Worm (Caenorhabditis elegans) whole organism, L3 larva: ENCODE results near the gene F42F12.14.
"Not testable (repeated sequence)": the region's sequence is repeated elsewhere in the genome, so short reads cannot be mapped to it uniquely, and the experiment has no call there.

Experiments used
- R02D3.7 ChIP-seq: fragments of 150-350 bp; optimal IDR thresholded peaks from 2 replicates; lab custom pipeline; 2014; ENCODE audit warnings: missing biosample characterization, missing genetic modification characterization
- ZK546.5 ChIP-seq: sonication (generic microtip); optimal IDR thresholded peaks from 2 replicates; lab custom pipeline; 2017; ENCODE audit warnings: missing biosample characterization, missing genetic modification characterization
- aly-2 ChIP-seq: fragments of 150-350 bp; optimal IDR thresholded peaks from 2 replicates; lab custom pipeline; 2014; ENCODE audit warnings: missing biosample characterization, missing genetic modification characterization
- ama-1 ChIP-seq: fragments of 150-350 bp; optimal IDR thresholded peaks from 2 replicates; lab custom pipeline; 2018
- ceh-16 ChIP-seq: sonication (generic microtip); optimal IDR thresholded peaks from 2 replicates; lab custom pipeline; 2017; ENCODE audit warnings: missing biosample characterization, missing genetic modification characterization
- ceh-28 ChIP-seq: fragments of 150-350 bp; optimal IDR thresholded peaks from 2 replicates; lab custom pipeline; 2014; ENCODE audit warnings: missing biosample characterization, missing genetic modification reagents, missing genetic modification characterization
- ceh-9 ChIP-seq: sonication (generic microtip); optimal IDR thresholded peaks from 2 replicates; lab custom pipeline; 2018; ENCODE audit warnings: missing biosample characterization, missing genetic modification characterization
- egl-27 ChIP-seq: sonication (generic microtip); optimal IDR thresholded peaks from 4 replicates; lab custom pipeline; 2017; ENCODE audit warnings: missing biosample characterization, missing genetic modification reagents, missing genetic modification characterization
- egl-5 ChIP-seq: fragments of 150-350 bp; optimal IDR thresholded peaks from 2 replicates; lab custom pipeline; 2017; ENCODE audit warnings: missing biosample characterization, missing genetic modification reagents, missing genetic modification characterization, inconsistent platforms
- elt-1 ChIP-seq: fragments of 150-350 bp; optimal IDR thresholded peaks from 2 replicates; lab custom pipeline; 2014; ENCODE audit warnings: missing biosample characterization, missing genetic modification characterization
- elt-2 ChIP-seq: sonication (generic microtip); optimal IDR thresholded peaks from 2 replicates; lab custom pipeline; 2016; ENCODE audit warnings: missing genetic modification reagents, mild to moderate bottlenecking, missing genetic modification characterization, missing compliant biosample characterization
- eor-1 ChIP-seq, 2 experiments: fragments of 150-350 bp; optimal IDR thresholded peaks; 2 replicates each; lab custom pipeline; 2014 to 2018; ENCODE audit warnings: missing biosample characterization in 2 of 2, missing genetic modification characterization in 2 of 2
- fkh-2 ChIP-seq: fragments of 150-350 bp; optimal IDR thresholded peaks from 2 replicates; lab custom pipeline; 2014; ENCODE audit warnings: missing biosample characterization, missing genetic modification reagents, missing genetic modification characterization
- fos-1 ChIP-seq: fragments of 150-350 bp; optimal IDR thresholded peaks from 2 replicates; lab custom pipeline; 2014; ENCODE audit warnings: missing biosample characterization, missing genetic modification characterization
- hmg-11 ChIP-seq: sonication (generic microtip); optimal IDR thresholded peaks from 2 replicates; lab custom pipeline; 2016; ENCODE audit warnings: missing genetic modification characterization, missing compliant biosample characterization
- lin-15B ChIP-seq: fragments of 150-350 bp; optimal IDR thresholded peaks from 2 replicates; lab custom pipeline; 2014; ENCODE audit warnings: missing biosample characterization, missing genetic modification characterization
- lsy-12 ChIP-seq: sonication (generic microtip); optimal IDR thresholded peaks from 2 replicates; lab custom pipeline; 2016; ENCODE audit warnings: mild to moderate bottlenecking, missing genetic modification characterization, missing compliant biosample characterization
- mml-1 ChIP-seq: fragments of 150-350 bp; sonication (generic microtip); optimal IDR thresholded peaks from 3 replicates; lab custom pipeline; 2014; ENCODE audit warnings: missing biosample characterization, missing genetic modification characterization
- nfya-1 ChIP-seq: sonication (generic microtip); optimal IDR thresholded peaks from 2 replicates; lab custom pipeline; 2017; ENCODE audit warnings: missing genetic modification characterization, mild to moderate bottlenecking, missing compliant biosample characterization, antibody characterized with exemption, moderate library complexity; ENCODE audit not compliant: insufficient read depth
- nhr-23 ChIP-seq: fragments of 150-350 bp; optimal IDR thresholded peaks from 2 replicates; lab custom pipeline; 2014; ENCODE audit warnings: missing biosample characterization, missing genetic modification reagents, missing genetic modification characterization
- nhr-25 ChIP-seq: sonication (generic microtip); optimal IDR thresholded peaks from 2 replicates; lab custom pipeline; 2017; ENCODE audit warnings: missing biosample characterization, missing genetic modification characterization
- nhr-28 ChIP-seq: fragments of 150-350 bp; optimal IDR thresholded peaks from 2 replicates; lab custom pipeline; 2014; ENCODE audit warnings: missing biosample characterization, missing genetic modification characterization
- nhr-76 ChIP-seq: fragments of 150-350 bp; sonication (generic microtip); optimal IDR thresholded peaks from 5 replicates; lab custom pipeline; 2014; ENCODE audit warnings: missing biosample characterization, missing genetic modification characterization
- nhr-77 ChIP-seq: fragments of 150-350 bp; optimal IDR thresholded peaks from 2 replicates; lab custom pipeline; 2014; ENCODE audit warnings: missing biosample characterization, missing genetic modification characterization
- pha-4 ChIP-seq: fragments of 150-350 bp; optimal IDR thresholded peaks from 2 replicates; lab custom pipeline; 2014; ENCODE audit warnings: missing biosample characterization, missing genetic modification reagents, missing genetic modification characterization
- pqm-1 ChIP-seq: fragments of 150-350 bp; optimal IDR thresholded peaks from 2 replicates; lab custom pipeline; 2017; ENCODE audit warnings: missing biosample characterization, missing genetic modification characterization, inconsistent platforms
- sea-2 ChIP-seq: fragments of 150-350 bp; sonication (generic microtip); optimal IDR thresholded peaks from 4 replicates; lab custom pipeline; 2014; ENCODE audit warnings: missing biosample characterization, missing genetic modification reagents, missing genetic modification characterization
- skn-1 ChIP-seq: fragments of 150-350 bp; optimal IDR thresholded peaks from 2 replicates; lab custom pipeline; 2014; ENCODE audit warnings: missing biosample characterization, missing genetic modification characterization
- tbx-2 ChIP-seq: sonication (generic microtip); optimal IDR thresholded peaks from 2 replicates; lab custom pipeline; 2016; ENCODE audit warnings: mild to moderate bottlenecking, missing genetic modification characterization, missing compliant biosample characterization
- unc-62 ChIP-seq: fragments of 150-350 bp; sonication (generic microtip); optimal IDR thresholded peaks from 4 replicates; lab custom pipeline; 2014; ENCODE audit warnings: missing biosample characterization, missing genetic modification reagents, missing genetic modification characterization
- zag-1 ChIP-seq: fragments of 150-350 bp; optimal IDR thresholded peaks from 2 replicates; lab custom pipeline; 2014; ENCODE audit warnings: missing biosample characterization, missing genetic modification characterization
- ztf-11 ChIP-seq: fragments of 150-350 bp; optimal IDR thresholded peaks from 2 replicates; lab custom pipeline; 2014; ENCODE audit warnings: missing biosample characterization, missing genetic modification characterization
- ztf-4 ChIP-seq: fragments of 150-350 bp; optimal IDR thresholded peaks from 2 replicates; lab custom pipeline; 2014; ENCODE audit warnings: missing biosample characterization, missing genetic modification characterization

Gene F42F12.14

ce11 chrX:12348329-12348728, at the start of gene F42F12.14:
Gene F42F12.14, plus strand, starts transcription at chrX:12348629.
- TF ChIP-seq nhr-77 (tag; lab: Kevin White, UChicago) = no peak

- TF ChIP-seq elt-1 (tag; lab: Kevin White, UChicago) = no peak
- TF ChIP-seq skn-1 = no peak
- no peak for TF ChIP-seq aly-2 (tag; lab: Kevin White, UChicago)
- TF ChIP-seq egl-5 (tag; lab: Kevin White, UChicago) = no peak
- TF ChIP-seq nhr-23 (tag; lab: Kevin White, UChicago) = no peak
- TF ChIP-seq nhr-76 (tag; lab: Kevin White, UChicago) = no peak
These were observed 48.6 kb upstream of the F42F12.14 start, which contains the start of gene W06D11.5 for ce11 chrX:12299834-12300233. Gene W06D11.5, plus strand, starts transcription at chrX:12300134.

- not testable (repeated sequence) for TF ChIP-seq sea-2; ama-1 (lab: Kevin White, UChicago); nhr-23 (tag; lab: Kevin White, UChicago)
- TF ChIP-seq, all 47 proteins: peak for 0; not testable (repeated sequence) for 47
These were observed 45.7 kb upstream of the F42F12.14 start, which contains the start of gene dot-1.3 for ce11 chrX:12302755-12303154. Gene dot-1.3, minus strand, starts transcription at chrX:12302855.

- TF ChIP-seq fkh-2 (tag; lab: Kevin White, UChicago) (no peak), ztf-11 (tag; lab: Kevin White, UChicago) (no peak)
- TF ChIP-seq, all 47 proteins: peak for 0
These were observed 44.2 kb upstream of the F42F12.14 start for ce11 chrX:12304231-12304630.

ce11 chrX:12306565-12306964, 41.9 kb upstream of the F42F12.14 start, which contains the start of gene phf-32:
Gene phf-32, plus strand, starts transcription at chrX:12306865.
- TF ChIP-seq ama-1 (lab: Kevin White, UChicago) (no peak), ceh-16 (tag; lab: Kevin White, UChicago) (no peak), zag-1 (no peak), unc-62 (GFP tag; lab: Kevin White, UChicago) (no peak), lin-15B (tag; lab: Kevin White, UChicago) (no peak), nfya-1 (tag; lab: Kevin White, UChicago) (no peak), eor-1 (tag; optimal IDR thresholded peaks at IDR 0.05; lab: Kevin White, UChicago) (no peak), pqm-1 (tag; lab: Kevin White, UChicago) (no peak), fos-1 (tag; lab: Kevin White, UChicago) (no peak), ztf-11 (tag; lab: Kevin White, UChicago) (no peak), hmg-11 (tag; lab: Kevin White, UChicago) (no peak), ZK546.5 (tag; lab: Kevin White, UChicago) (no peak)

- TF ChIP-seq nhr-23, hmg-11, nhr-76 (tag; lab: Kevin White, UChicago): not testable (repeated sequence)
These were observed 40.4 kb upstream of the F42F12.14 start, which contains the start of gene F17A2.16 for ce11 chrX:12308045-12308499. Gene F17A2.16, plus strand, starts transcription at chrX:12308449.

- no peak for TF ChIP-seq ztf-4 (tag; lab: Kevin White, UChicago)
- TF ChIP-seq ceh-16 (tag; lab: Kevin White, UChicago) = no peak
- no peak for TF ChIP-seq aly-2 (tag; lab: Kevin White, UChicago)
- TF ChIP-seq lsy-12 (tag; lab: Kevin White, UChicago) = no peak
- TF ChIP-seq elt-1 (tag; lab: Kevin White, UChicago) = no peak
- TF ChIP-seq egl-27 (tag; lab: Kevin White, UChicago) = no peak
- no peak for TF ChIP-seq elt-2 (tag; lab: Kevin White, UChicago)
- TF ChIP-seq fos-1 (tag; lab: Kevin White, UChicago) = no peak
- no peak for TF ChIP-seq lin-15B (tag; lab: Kevin White, UChicago)
- TF ChIP-seq nhr-28 (tag; lab: Kevin White, UChicago) = no peak
- TF ChIP-seq egl-5 (tag; lab: Kevin White, UChicago) = no peak
- TF ChIP-seq nhr-76 (tag; lab: Kevin White, UChicago) = no peak
- TF ChIP-seq nhr-77 (tag; lab: Kevin White, UChicago) = no peak
- TF ChIP-seq ceh-9 (tag; lab: Kevin White, UChicago) = no peak
- TF ChIP-seq mml-1 (tag; lab: Kevin White, UChicago) = no peak
- no peak for TF ChIP-seq tbx-2 (tag; lab: Kevin White, UChicago)
- no peak for TF ChIP-seq R02D3.7 (tag; lab: Kevin White, UChicago)
- TF ChIP-seq ceh-28 (tag; lab: Kevin White, UChicago) = no peak
- no peak for TF ChIP-seq pha-4 (tag; lab: Kevin White, UChicago)
- no peak for TF ChIP-seq nhr-25 (tag; lab: Kevin White, UChicago)
These were observed 34.6 kb upstream of the F42F12.14 start for ce11 chrX:12313779-12314178.
